Fruit fly (Drosophila melanogaster): ENCODE measurements around the gene Spp.

The Spp gene

dm6 chr2L:518979-519891, 25.2 kb downstream of the Spp start (continued):
- TF ChIP-seq pros (GFP tag; optimal IDR thresholded peaks at IDR 0.05) (peak; percentile 73), abd-A (tag; optimal IDR thresholded peaks at IDR 0.05) (peak; percentile 38), fd3F (GFP tag; optimal IDR thresholded peaks at IDR 0.05) (no peak), chinmo (GFP tag; IDR thresholded peaks at IDR 0.05; ENCODE audit: partially characterized antibody) (0 out of 4 replicates have a peak, but pooled peaks have one; percentile 49), CG4854 (GFP tag; optimal IDR thresholded peaks at IDR 0.05) (no peak), nerfin-1 (tag; optimal IDR thresholded peaks at IDR 0.05) (peak; percentile 8), zen (tag; optimal IDR thresholded peaks at IDR 0.05) (peak; percentile 95), cad (GFP tag; optimal IDR thresholded peaks at IDR 0.05) (peak; percentile 56), crol (GFP tag; IDR thresholded peaks at IDR 0.05) (peak; percentile 69), ATbp (GFP tag; optimal IDR thresholded peaks at IDR 0.05) (no peak), CG17829 (tag; optimal IDR thresholded peaks at IDR 0.05) (peak; percentile 2), Blimp-1 (GFP tag; optimal IDR thresholded peaks at IDR 0.05) (peak; percentile 26), grn (GFP tag; optimal IDR thresholded peaks at IDR 0.05) (peak; percentile 92), fd96Cb (tag; optimal IDR thresholded peaks at IDR 0.05) (no peak), CG18599 (GFP tag; optimal IDR thresholded peaks at IDR 0.05) (no peak), tll (GFP tag; optimal IDR thresholded peaks at IDR 0.05) (peak in 1 of 2 experiments; percentile 67), p53 (GFP tag; optimal IDR thresholded peaks at IDR 0.05) (no peak), Med (GFP tag) (peak; percentile 59), tup (GFP tag; optimal IDR thresholded peaks at IDR 0.05) (peak; percentile 57), Pdp1 (GFP tag; optimal IDR thresholded peaks at IDR 0.05) (peak in 1 of 2 experiments; percentile 27)

DNA sequence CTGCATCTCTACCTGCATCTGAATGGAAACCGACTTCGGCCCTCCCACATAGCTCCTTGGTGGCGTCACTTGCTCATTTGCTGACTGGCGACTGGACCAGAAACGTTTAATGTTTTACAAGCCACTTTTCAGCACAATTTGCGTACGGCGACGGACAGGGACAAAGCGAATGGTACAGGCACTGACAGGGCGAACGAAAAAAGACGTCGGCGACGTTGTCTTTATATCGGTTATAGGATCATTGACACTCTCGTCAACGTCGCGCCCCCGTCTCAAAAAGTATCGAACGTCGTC, 25.9 kb downstream of the Spp start:
- TF ChIP-seq CG10654 (GFP tag; optimal IDR thresholded peaks at IDR 0.05) (no peak), CG15479 (GFP tag; optimal IDR thresholded peaks at IDR 0.05) (peak; percentile 86), pros (GFP tag; optimal IDR thresholded peaks at IDR 0.05) (no peak), tup (GFP tag; optimal IDR thresholded peaks at IDR 0.05) (no peak), hbn (GFP tag; IDR thresholded peaks at IDR 0.05; ENCODE audit: partially characterized antibody) (no peak), zen (tag; optimal IDR thresholded peaks at IDR 0.05) (peak; percentile 90)

DNA sequence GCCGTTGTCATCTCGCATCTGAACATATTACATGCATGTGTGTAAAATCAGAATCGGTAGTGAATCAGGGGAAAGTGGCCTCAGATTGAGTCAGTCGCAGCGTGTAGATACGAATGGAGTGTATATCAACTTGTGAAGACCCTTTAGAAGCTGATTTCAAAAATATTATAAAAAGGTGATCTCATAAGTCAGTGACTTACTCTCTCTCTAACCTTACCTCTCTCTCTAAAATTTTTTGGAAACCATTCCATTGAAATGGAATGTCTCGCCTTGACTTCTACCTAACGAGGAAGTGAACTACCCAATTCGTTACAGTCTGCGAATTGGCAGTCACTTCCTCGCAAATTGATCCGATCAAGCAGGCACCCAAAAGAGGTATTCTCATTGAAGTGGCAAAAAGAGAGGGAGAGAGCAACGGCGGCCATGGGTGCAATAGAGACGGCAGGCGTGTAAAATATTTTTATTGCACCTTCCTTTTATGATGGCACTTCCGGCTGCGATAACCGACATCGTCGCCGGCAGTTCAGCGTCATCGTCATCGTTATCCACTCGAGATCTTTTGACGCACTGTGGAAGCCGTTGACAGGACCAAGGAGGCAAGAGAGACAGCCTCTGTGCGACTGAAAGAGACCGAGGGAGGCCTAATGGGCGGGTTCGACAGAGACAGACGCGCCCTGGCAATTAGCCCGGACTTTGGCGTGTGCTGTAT, 26.4 kb downstream of the Spp start:
- TF ChIP-seq CG4730 (GFP tag; IDR thresholded peaks at IDR 0.05) (no peak), dimm (GFP tag; IDR thresholded peaks at IDR 0.05) (no peak), cad (GFP tag; optimal IDR thresholded peaks at IDR 0.05) (peak; percentile 99), Camta (GFP tag; optimal IDR thresholded peaks at IDR 0.05) (no peak), tll (GFP tag; optimal IDR thresholded peaks at IDR 0.05) (peak in 1 of 2 experiments; percentile 93), Rx (GFP tag; IDR thresholded peaks at IDR 0.05) (no peak), prd (optimal IDR thresholded peaks at IDR 0.05) (no peak), prd (GFP tag; IDR thresholded peaks at IDR 0.05) (peak; percentile 36; the same call in 1 of the 3 replicates), kni (GFP tag; optimal IDR thresholded peaks at IDR 0.05) (no peak), cwo (GFP tag; optimal IDR thresholded peaks at IDR 0.05) (no peak), CG10565 (GFP tag; optimal IDR thresholded peaks at IDR 0.05) (no peak), Hmx (GFP tag; optimal IDR thresholded peaks at IDR 0.05) (no peak), Med (GFP tag) (peak; percentile 9), pum (GFP tag; optimal IDR thresholded peaks at IDR 0.05) (no peak), Rfx (GFP tag; IDR thresholded peaks at IDR 0.05) (no peak), Lim3 (GFP tag; IDR thresholded peaks at IDR 0.05) (no peak), D19A (tag; optimal IDR thresholded peaks at IDR 0.05) (peak; percentile 56), ase (GFP tag; IDR thresholded peaks at IDR 0.05) (no peak), grn (GFP tag; optimal IDR thresholded peaks at IDR 0.05) (peak; percentile 25), fd102C (GFP tag; optimal IDR thresholded peaks at IDR 0.05) (peak; percentile 16), dysf (GFP tag; IDR thresholded peaks at IDR 0.05) (0 out of 3 replicates have a peak, but pooled peaks have one; percentile 7), D (optimal IDR thresholded peaks at IDR 0.05) (peak; percentile 73), D (GFP tag; optimal IDR thresholded peaks at IDR 0.05) (no peak), CG7271 (tag; optimal IDR thresholded peaks at IDR 0.05) (peak; percentile 77), MBD-R2 (GFP tag; IDR thresholded peaks at IDR 0.05) (no peak)

Data from whole organism, embryonic.